Fruit fly (Drosophila melanogaster) whole organism, adult: ENCODE measurements around the gene Pmi.

ENCODE experiments used
- Clk ChIP-seq: fragments of 200-800 bp; sonication (Bioruptor generic); optimal IDR thresholded peaks from 2 replicates; lab custom pipeline; 2017; ENCODE audit warnings: missing biosample characterization, missing genetic modification characterization
- bab1 ChIP-seq: fragments of 200-800 bp; sonication (Bioruptor generic); optimal IDR thresholded peaks from 3 replicates; lab custom pipeline; 2019; ENCODE audit warnings: missing biosample characterization, mild to moderate bottlenecking, missing genetic modification characterization, moderate library complexity
- ovo ChIP-seq: fragments of 200-800 bp; sonication (Bioruptor generic); optimal IDR thresholded peaks from 2 replicates; lab custom pipeline; 2016; ENCODE audit warnings: missing biosample characterization, missing genetic modification characterization

DNA sequence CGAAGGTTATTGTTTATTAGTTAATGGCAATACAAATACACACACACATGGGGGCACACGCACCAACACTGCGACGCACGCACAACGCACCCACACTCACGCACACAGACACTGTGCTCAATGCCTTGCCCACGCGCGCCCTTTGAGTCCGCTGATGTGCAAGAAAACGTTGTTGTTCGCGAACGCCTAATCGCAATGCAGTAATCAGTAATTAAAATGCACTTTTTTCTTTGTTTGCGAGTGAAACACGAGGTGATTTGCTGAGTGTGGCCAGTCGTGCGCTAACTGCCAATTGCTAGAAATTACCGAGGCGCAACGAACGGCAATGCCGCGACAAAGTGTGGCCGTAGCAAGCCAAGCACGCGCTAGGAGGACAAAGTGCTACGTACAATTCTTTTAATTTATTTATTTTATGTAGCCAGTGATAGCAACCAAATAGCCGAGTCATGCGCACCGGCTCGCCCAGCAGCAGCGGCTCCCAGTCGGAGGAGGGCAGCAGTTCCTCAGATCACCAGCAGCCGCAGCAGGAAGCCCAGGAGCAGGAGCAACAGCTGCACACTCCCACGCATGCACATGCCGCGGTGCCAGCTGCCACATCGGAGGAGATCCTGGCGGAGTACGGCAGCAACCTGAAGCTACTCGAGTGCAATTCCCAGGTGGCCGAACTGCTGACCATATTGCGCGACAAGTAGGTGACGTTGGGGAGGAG, 30.9 kb downstream of the Pmi start, which contains the start of the genes S6k and kri:
- TF ChIP-seq ovo (GFP tag; lab: Kevin White, UChicago) (no peak), Clk (GFP tag; lab: Kevin White, UChicago) (no peak), bab1 (peak; percentile 46)
